Worm (Caenorhabditis elegans) whole organism, L1 larva: ENCODE measurements around the gene D1046.4.

Source experiments
- C34B4.2 ChIP-seq: sonication (generic microtip); optimal IDR thresholded peaks from 2 replicates; lab custom pipeline; 2017; ENCODE audit warnings: mild to moderate bottlenecking, missing genetic modification characterization, missing compliant biosample characterization
- Y116A8C.19 ChIP-seq: sonication (generic microtip); optimal IDR thresholded peaks from 2 replicates; lab custom pipeline; 2016; ENCODE audit warnings: missing compliant biosample characterization, missing genetic modification characterization, borderline replicate concordance
- aha-1 ChIP-seq: fragments of 150-350 bp; optimal IDR thresholded peaks from 2 replicates; lab custom pipeline; 2014; ENCODE audit warnings: missing biosample characterization, missing genetic modification characterization
- alr-1 ChIP-seq: fragments of 200-800 bp; sonication (Bioruptor generic); optimal IDR thresholded peaks from 2 replicates; lab custom pipeline; 2018; ENCODE audit warnings: borderline replicate concordance, mild to moderate bottlenecking, missing genetic modification characterization, missing compliant biosample characterization
- ama-1 ChIP-seq: fragments of 150-350 bp; optimal IDR thresholded peaks from 2 replicates; lab custom pipeline; 2014
- ceh-8 ChIP-seq: fragments of 200-800 bp; sonication (Bioruptor generic); optimal IDR thresholded peaks from 2 replicates; lab custom pipeline; 2018; ENCODE audit warnings: mild to moderate bottlenecking, missing genetic modification characterization, moderate library complexity, missing compliant biosample characterization
- ceh-82 ChIP-seq, 3 experiments: fragments of 150-350 bp in 1 of 3; sonication (generic microtip) in 2 of 3; optimal IDR thresholded peaks; 2 replicates each; lab custom pipeline; 2014 to 2017; ENCODE audit warnings: missing biosample characterization in 3 of 3, missing genetic modification characterization in 3 of 3
- ceh-88 ChIP-seq: fragments of 200-800 bp; sonication (Bioruptor generic); IDR thresholded peaks from 2 replicates; pipeline ENCODE4 v1.3.6; 2022; ENCODE audit warnings: missing genetic modification characterization, missing compliant biosample characterization
- ceh-90 ChIP-seq: sonication (generic microtip); optimal IDR thresholded peaks from 2 replicates; lab custom pipeline; 2016; ENCODE audit warnings: missing genetic modification characterization, missing compliant biosample characterization
- dpl-1 ChIP-seq, 3 experiments: fragments of 150-350 bp in 2 of 3; sonication (generic microtip) in 1 of 3; optimal IDR thresholded peaks; 2 replicates each; lab custom pipeline; 2014 to 2017; ENCODE audit warnings: missing biosample characterization in 3 of 3, missing genetic modification characterization in 3 of 3, missing genetic modification reagents in 3 of 3
- dsc-1 ChIP-seq: sonication (generic microtip); optimal IDR thresholded peaks from 2 replicates; lab custom pipeline; 2016; ENCODE audit warnings: mild to moderate bottlenecking, missing genetic modification characterization, missing compliant biosample characterization
- efl-3 ChIP-seq: fragments of 200-800 bp; sonication (Bioruptor generic); optimal IDR thresholded peaks from 2 replicates; lab custom pipeline; 2018; ENCODE audit warnings: mild to moderate bottlenecking, missing genetic modification characterization, missing compliant biosample characterization
- egl-13 ChIP-seq: sonication (generic microtip); optimal IDR thresholded peaks from 2 replicates; lab custom pipeline; 2016; ENCODE audit warnings: missing genotype, missing genetic modification reagents, missing genetic modification characterization, missing compliant biosample characterization
- egl-27 ChIP-seq, 2 experiments: fragments of 150-350 bp in 1 of 2; sonication (generic microtip); optimal IDR thresholded peaks; 3 replicates each; lab custom pipeline; 2017 to 2018; ENCODE audit warnings: missing biosample characterization in 2 of 2, missing genetic modification characterization in 2 of 2, missing genetic modification reagents in 2 of 2
- elt-2 ChIP-seq: sonication (generic microtip); optimal IDR thresholded peaks from 2 replicates; lab custom pipeline; 2016; ENCODE audit warnings: missing genetic modification characterization, mild to moderate bottlenecking, inconsistent platforms, missing compliant biosample characterization, missing genetic modification reagents
- ets-5 ChIP-seq: fragments of 200-800 bp; sonication (Bioruptor generic); IDR thresholded peaks from 2 replicates; pipeline ENCODE4 v1.3.6; 2022; ENCODE audit warnings: missing genetic modification characterization, missing compliant biosample characterization
- fkh-10 ChIP-seq: sonication (generic microtip); optimal IDR thresholded peaks from 2 replicates; lab custom pipeline; 2017; ENCODE audit warnings: missing biosample characterization, missing genetic modification reagents, missing genetic modification characterization
- grh-1 ChIP-seq: fragments of 200-800 bp; sonication (Bioruptor generic); IDR thresholded peaks from 2 replicates; pipeline ENCODE4 v1.3.6; 2022; ENCODE audit warnings: missing genetic modification reagents, missing genetic modification characterization, missing compliant biosample characterization
- hlh-17 ChIP-seq: fragments of 200-800 bp; sonication (Bioruptor generic); optimal IDR thresholded peaks from 2 replicates; lab custom pipeline; 2018; ENCODE audit warnings: missing genetic modification characterization, mild to moderate bottlenecking, missing compliant biosample characterization, moderate library complexity, borderline replicate concordance
- irx-1 ChIP-seq: sonication (generic microtip); optimal IDR thresholded peaks from 2 replicates; lab custom pipeline; 2016; ENCODE audit warnings: missing genetic modification characterization, missing compliant biosample characterization
- isw-1 ChIP-seq: fragments of 200-800 bp; sonication (Bioruptor generic); IDR thresholded peaks from 2 replicates; pipeline ENCODE4 v1.3.6; 2022; ENCODE audit warnings: missing genetic modification characterization, missing compliant biosample characterization
- jun-1 ChIP-seq: fragments of 150-350 bp; optimal IDR thresholded peaks from 2 replicates; lab custom pipeline; 2014; ENCODE audit warnings: missing biosample characterization, missing genetic modification reagents, missing genetic modification characterization
- lin-13 ChIP-seq: fragments of 150-350 bp; optimal IDR thresholded peaks from 2 replicates; lab custom pipeline; 2014; ENCODE audit warnings: missing biosample characterization, missing genetic modification reagents, missing genetic modification characterization
- lin-15B ChIP-seq: fragments of 150-350 bp; sonication (generic microtip); optimal IDR thresholded peaks from 3 replicates; lab custom pipeline; 2014; ENCODE audit warnings: missing biosample characterization, missing genetic modification characterization
- lin-35 ChIP-seq, 2 experiments: fragments of 150-350 bp; optimal IDR thresholded peaks; 2 replicates each; lab custom pipeline; 2014; ENCODE audit warnings: missing biosample characterization in 2 of 2, missing genetic modification characterization in 2 of 2, missing genetic modification reagents in 2 of 2
- lir-3 ChIP-seq: sonication (generic microtip); optimal IDR thresholded peaks from 2 replicates; lab custom pipeline; 2016; ENCODE audit warnings: mild to moderate bottlenecking, missing genetic modification characterization, moderate library complexity, missing compliant biosample characterization; ENCODE audit not compliant: poor library complexity
- lsy-2 ChIP-seq, 2 experiments: fragments of 150-350 bp; optimal IDR thresholded peaks; 2 replicates each; lab custom pipeline; 2014; ENCODE audit warnings: missing biosample characterization in 2 of 2, missing genetic modification characterization in 2 of 2
- mab-9 ChIP-seq: fragments of 200-800 bp; sonication (Bioruptor generic); IDR thresholded peaks from 2 replicates; pipeline ENCODE4 v1.3.6; 2022; ENCODE audit warnings: missing genetic modification reagents, missing genetic modification characterization, missing compliant biosample characterization
- mef-2 ChIP-seq: fragments of 150-350 bp; optimal IDR thresholded peaks from 2 replicates; lab custom pipeline; 2014; ENCODE audit warnings: missing biosample characterization, missing genetic modification characterization
- mep-1 ChIP-seq: fragments of 150-350 bp; optimal IDR thresholded peaks from 2 replicates; lab custom pipeline; 2014; ENCODE audit warnings: missing biosample characterization, missing genetic modification characterization
- nhr-11 ChIP-seq: fragments of 150-350 bp; optimal IDR thresholded peaks from 2 replicates; lab custom pipeline; 2014; ENCODE audit warnings: missing biosample characterization, missing genetic modification characterization
- nhr-19 ChIP-seq: fragments of 200-800 bp; sonication (Bioruptor generic); conservative IDR thresholded peaks from 2 replicates; pipeline ENCODE4 v1.3.6; 2022; ENCODE audit warnings: missing genetic modification characterization, missing compliant biosample characterization
- nhr-20 ChIP-seq: sonication (generic microtip); optimal IDR thresholded peaks from 2 replicates; lab custom pipeline; 2016; ENCODE audit warnings: mild to moderate bottlenecking, missing genetic modification characterization, missing compliant biosample characterization
- nhr-237 ChIP-seq: fragments of 150-350 bp; optimal IDR thresholded peaks from 2 replicates; lab custom pipeline; 2014; ENCODE audit warnings: missing biosample characterization, missing genetic modification characterization
- nhr-28 ChIP-seq: fragments of 150-350 bp; optimal IDR thresholded peaks from 2 replicates; lab custom pipeline; 2014; ENCODE audit warnings: missing biosample characterization, missing genetic modification characterization
- nhr-47 ChIP-seq: sonication (generic microtip); optimal IDR thresholded peaks from 2 replicates; lab custom pipeline; 2016; ENCODE audit warnings: mild to moderate bottlenecking, missing genetic modification characterization, moderate library complexity, missing compliant biosample characterization
- nhr-71 ChIP-seq: sonication (generic microtip); optimal IDR thresholded peaks from 2 replicates; lab custom pipeline; 2016; ENCODE audit warnings: mild to moderate bottlenecking, missing genetic modification characterization, moderate library complexity, missing compliant biosample characterization
- nhr-85 ChIP-seq: sonication (generic microtip); peaks from one replicate; lab custom pipeline; 2016; ENCODE audit warnings: missing genetic modification characterization, inconsistent platforms, missing compliant biosample characterization
- nhr-90 ChIP-seq: sonication (generic microtip); optimal IDR thresholded peaks from 2 replicates; lab custom pipeline; 2016; ENCODE audit warnings: mild to moderate bottlenecking, missing genetic modification characterization, missing compliant biosample characterization; ENCODE audit not compliant: poor library complexity
- snpc-4 ChIP-seq: fragments of 150-350 bp; optimal IDR thresholded peaks from 2 replicates; lab custom pipeline; 2014; ENCODE audit warnings: missing biosample characterization, missing genetic modification characterization
- snu-23 ChIP-seq: sonication (generic microtip); optimal IDR thresholded peaks from 2 replicates; lab custom pipeline; 2016; ENCODE audit warnings: missing genetic modification characterization, missing compliant biosample characterization
- sup-37 ChIP-seq: fragments of 200-800 bp; sonication (Bioruptor generic); optimal IDR thresholded peaks from 2 replicates; lab custom pipeline; 2018; ENCODE audit warnings: mild to moderate bottlenecking, missing genetic modification characterization, missing compliant biosample characterization
- tbx-2 ChIP-seq: sonication (generic microtip); optimal IDR thresholded peaks from 2 replicates; lab custom pipeline; 2016; ENCODE audit warnings: missing genetic modification characterization, missing compliant biosample characterization
- tlp-1 ChIP-seq: fragments of 150-350 bp; optimal IDR thresholded peaks from 2 replicates; lab custom pipeline; 2014; ENCODE audit warnings: missing biosample characterization, missing genetic modification characterization
- unc-130 ChIP-seq: fragments of 150-350 bp; optimal IDR thresholded peaks from 2 replicates; lab custom pipeline; 2017; ENCODE audit warnings: missing biosample characterization, missing genetic modification characterization, inconsistent platforms
- unc-86 ChIP-seq: sonication (generic microtip); optimal IDR thresholded peaks from 2 replicates; lab custom pipeline; 2016; ENCODE audit warnings: missing genetic modification characterization, missing compliant biosample characterization
- unc-98 ChIP-seq: fragments of 200-800 bp; sonication (Bioruptor generic); IDR thresholded peaks from 2 replicates; pipeline ENCODE4 v1.3.6; 2022; ENCODE audit warnings: missing genetic modification characterization, missing compliant biosample characterization
- xbp-1 ChIP-seq: sonication (generic microtip); optimal IDR thresholded peaks from 2 replicates; lab custom pipeline; 2016; ENCODE audit warnings: missing genetic modification characterization, missing compliant biosample characterization
- zag-1 ChIP-seq: fragments of 150-350 bp; optimal IDR thresholded peaks from 2 replicates; lab custom pipeline; 2014; ENCODE audit warnings: missing biosample characterization, missing genetic modification characterization
- zip-4 ChIP-seq: fragments of 200-800 bp; sonication (Bioruptor generic); optimal IDR thresholded peaks from 2 replicates; lab custom pipeline; 2018; ENCODE audit warnings: mild to moderate bottlenecking, missing genetic modification characterization, moderate library complexity, missing compliant biosample characterization

D1046.4 gene

DNA sequence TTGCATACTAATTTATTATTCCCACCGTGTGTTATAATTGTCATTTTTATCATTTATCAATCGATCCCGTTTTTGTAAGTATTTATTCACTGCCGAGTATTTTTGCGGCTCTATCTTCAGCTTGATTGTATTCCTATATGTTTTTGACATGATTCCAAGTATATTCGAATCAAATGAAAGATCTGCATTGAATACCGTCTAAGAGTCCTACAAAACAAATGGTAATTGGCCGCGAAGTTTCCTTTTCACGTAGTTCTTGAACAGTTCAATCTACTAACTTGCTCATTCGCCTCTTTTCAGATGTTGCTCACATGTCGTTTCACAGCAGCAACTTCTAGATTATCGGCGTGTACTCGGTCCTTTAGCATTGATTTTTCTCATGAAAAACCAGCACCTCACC lies 41.1 kb upstream of the D1046.4 start, which contains the start of gene C27B7.2:
Gene C27B7.2, plus strand, starts transcription at position 301 of the 400 bp plus-strand sequence.
- no peak for TF ChIP-seq nhr-19
- no peak for TF ChIP-seq mep-1 (tag; lab: Kevin White, UChicago)
- no peak for TF ChIP-seq nhr-90 (tag; lab: Kevin White, UChicago)
- TF ChIP-seq efl-3 = no peak
- no peak for TF ChIP-seq egl-13
- TF ChIP-seq fkh-10 (GFP tag; lab: Kevin White, UChicago) = no peak
- TF ChIP-seq unc-98 = no peak
- TF ChIP-seq zip-4 (GFP tag; lab: Kevin White, UChicago) = no peak
- TF ChIP-seq ceh-88 (GFP tag; lab: Robert Waterston, UW) = no peak
- TF ChIP-seq ceh-8 (GFP tag; lab: Kevin White, UChicago) = no peak
- TF ChIP-seq elt-2 = no peak
- TF ChIP-seq tbx-2 (tag; lab: Kevin White, UChicago) = no peak
- TF ChIP-seq ceh-90 (tag; lab: Kevin White, UChicago) = no peak

DNA sequence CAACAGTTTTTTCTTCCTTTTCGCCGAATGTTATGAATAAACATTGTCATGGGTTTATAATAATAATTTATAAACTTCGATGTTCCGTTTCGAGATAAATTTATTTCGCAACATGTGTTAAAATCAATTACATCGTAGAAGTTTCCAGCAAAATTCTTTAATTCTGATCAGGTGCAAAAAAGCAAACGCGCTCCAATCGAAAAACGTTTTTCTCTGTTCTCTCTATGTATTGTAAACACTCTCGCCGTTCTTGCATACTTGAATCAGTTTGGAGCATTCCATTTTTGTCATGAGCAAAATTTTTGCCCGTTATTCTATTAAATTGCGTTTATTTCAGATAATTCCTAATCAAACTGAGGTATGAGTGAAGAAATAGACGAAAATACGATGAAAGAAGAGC lies 39.9 kb upstream of the D1046.4 start, which contains the start of gene rad-54.L2:
Gene rad-54.L2, plus strand, starts transcription at position 332 of the 400 bp plus-strand sequence.
- TF ChIP-seq mep-1 (tag; lab: Kevin White, UChicago) (peak; percentile 76), jun-1 (no peak), zag-1 (no peak), lin-35 (GFP tag; optimal IDR thresholded peaks at IDR 0.05; lab: Kevin White, UChicago) (peak; percentile 58 to 80), tbx-2 (tag; lab: Kevin White, UChicago) (peak; percentile 29), Y116A8C.19 (tag; lab: Kevin White, UChicago) (no peak), tlp-1 (tag; lab: Kevin White, UChicago) (no peak), fkh-10 (GFP tag; lab: Kevin White, UChicago) (no peak), snu-23 (GFP tag; lab: Kevin White, UChicago) (peak; percentile 64), mef-2 (no peak), grh-1 (GFP tag; lab: Robert Waterston, UW) (no peak), nhr-71 (peak; percentile 58), snpc-4 (tag; lab: Kevin White, UChicago) (peak; percentile 19), ceh-8 (GFP tag; lab: Kevin White, UChicago) (no peak), nhr-85 (tag; lab: Kevin White, UChicago) (peak; percentile 5), egl-27 (tag; optimal IDR thresholded peaks at IDR 0.05; lab: Kevin White, UChicago) (no peak), dsc-1 (tag; lab: Kevin White, UChicago) (peak; percentile 57), efl-3 (no peak), C34B4.2 (tag; lab: Kevin White, UChicago) (no peak), nhr-47 (tag; lab: Kevin White, UChicago) (peak; percentile 64), unc-98 (no peak), hlh-17 (no peak), lin-13 (peak; percentile 43), xbp-1 (peak; percentile 8), mab-9 (GFP tag; lab: Robert Waterston, UW) (no peak), unc-130 (tag; lab: Kevin White, UChicago) (no peak), lir-3 (no peak), dpl-1 (GFP tag; optimal IDR thresholded peaks at IDR 0.05; lab: Kevin White, UChicago) (peak; percentile 43 to 63 (median 52)), unc-86 (no peak), ama-1 (lab: Kevin White, UChicago) (no peak), irx-1 (peak; percentile 13), isw-1 (GFP tag; lab: Robert Waterston, UW) (no peak), ets-5 (GFP tag; lab: Robert Waterston, UW) (no peak), ceh-82 (tag; optimal IDR thresholded peaks at IDR 0.05; lab: Kevin White, UChicago) (no peak), nhr-237 (tag; lab: Kevin White, UChicago) (peak; percentile 26), alr-1 (no peak), lin-15B (tag; lab: Kevin White, UChicago) (peak; percentile 35), aha-1 (no peak), nhr-11 (no peak), nhr-19 (no peak), zip-4 (GFP tag; lab: Kevin White, UChicago) (peak; percentile 39), nhr-28 (tag; lab: Kevin White, UChicago) (no peak), nhr-20 (tag; lab: Kevin White, UChicago) (peak; percentile 61), lsy-2 (tag; optimal IDR thresholded peaks at IDR 0.05; lab: Kevin White, UChicago) (peak; percentile 41 to 76), sup-37 (GFP tag; lab: Kevin White, UChicago) (no peak)
